Fruit fly (Drosophila melanogaster): ENCODE data around the gene SPE.

SPE gene

DNA sequence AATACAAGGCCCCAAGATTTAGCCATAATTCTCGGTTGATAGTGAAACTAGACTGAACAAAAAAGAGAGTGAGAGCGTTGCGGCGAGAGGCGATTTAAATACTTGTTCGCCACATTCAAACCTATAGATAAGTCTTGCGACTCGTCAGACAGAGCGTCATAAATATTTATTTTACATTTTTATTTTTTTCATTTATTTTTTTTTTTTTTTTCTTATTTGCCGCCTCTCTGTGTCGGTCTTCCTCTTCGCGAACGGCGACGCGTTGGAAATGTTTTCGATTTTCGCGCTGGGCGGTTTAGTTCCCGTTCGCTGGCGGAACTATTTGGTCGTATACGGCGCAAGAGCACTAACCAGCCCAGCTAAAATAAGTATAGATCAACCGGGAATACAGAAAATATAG lies 42.0 kb downstream of the SPE start (continued):
- TF ChIP-seq vri (GFP tag; optimal IDR thresholded peaks at IDR 0.05) (no peak), Sox102F (GFP tag; optimal IDR thresholded peaks at IDR 0.05) (no peak), CG10631 (GFP tag; optimal IDR thresholded peaks at IDR 0.05) (no peak), Ets21C (GFP tag; optimal IDR thresholded peaks at IDR 0.05) (no peak), CG8119 (GFP tag; IDR thresholded peaks at IDR 0.05) (peak; percentile 74; the same call in 2 of the 3 replicates), CG3032 (tag; optimal IDR thresholded peaks at IDR 0.05) (peak; percentile 27), CG1621 (tag; optimal IDR thresholded peaks at IDR 0.05) (peak; percentile 8), CG6276 (GFP tag; optimal IDR thresholded peaks at IDR 0.05) (peak; percentile 49), Eip75B (GFP tag; optimal IDR thresholded peaks at IDR 0.05) (peak; percentile 16), CG6792 (GFP tag; optimal IDR thresholded peaks at IDR 0.05) (no peak), CG10669 (GFP tag; optimal IDR thresholded peaks at IDR 0.05) (peak; percentile 44), Blimp-1 (GFP tag; optimal IDR thresholded peaks at IDR 0.05) (no peak), CG11902 (GFP tag; optimal IDR thresholded peaks at IDR 0.05) (no peak), CG6163 (GFP tag; IDR thresholded peaks at IDR 0.05) (peak; percentile 81), CG8632 (GFP tag; optimal IDR thresholded peaks at IDR 0.05) (no peak), esn (GFP tag; optimal IDR thresholded peaks at IDR 0.05) (no peak)

DNA sequence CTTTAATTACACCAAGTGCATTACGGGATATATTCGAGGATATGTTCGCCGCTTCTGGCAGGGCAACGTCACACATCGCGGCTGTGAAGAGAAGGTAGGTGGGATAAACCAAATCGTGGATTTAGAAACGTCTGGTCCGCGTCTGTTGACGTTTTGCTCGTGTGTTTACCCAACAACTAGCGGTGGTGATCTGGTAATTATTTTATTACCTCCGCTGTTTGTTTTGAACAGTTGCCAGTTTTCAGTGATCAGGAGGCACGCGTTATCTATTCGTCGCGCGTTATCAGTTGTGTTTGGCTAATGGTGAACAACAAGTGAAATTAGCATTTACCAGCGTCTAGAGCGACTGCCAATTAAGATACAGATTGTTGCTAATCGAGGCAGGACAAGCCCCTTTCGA lies 43.0 kb downstream of the SPE start:
- peak; percentile 93 for TF ChIP-seq fkh (GFP tag; optimal IDR thresholded peaks at IDR 0.05)
- TF ChIP-seq achi (GFP tag; optimal IDR thresholded peaks at IDR 0.05) = no peak
- TF ChIP-seq eg (GFP tag; IDR thresholded peaks at IDR 0.05) = 0 out of 3 replicates have a peak, but pooled peaks have one; percentile 9
- TF ChIP-seq CG31627 (GFP tag; optimal IDR thresholded peaks at IDR 0.05) = no peak

DNA sequence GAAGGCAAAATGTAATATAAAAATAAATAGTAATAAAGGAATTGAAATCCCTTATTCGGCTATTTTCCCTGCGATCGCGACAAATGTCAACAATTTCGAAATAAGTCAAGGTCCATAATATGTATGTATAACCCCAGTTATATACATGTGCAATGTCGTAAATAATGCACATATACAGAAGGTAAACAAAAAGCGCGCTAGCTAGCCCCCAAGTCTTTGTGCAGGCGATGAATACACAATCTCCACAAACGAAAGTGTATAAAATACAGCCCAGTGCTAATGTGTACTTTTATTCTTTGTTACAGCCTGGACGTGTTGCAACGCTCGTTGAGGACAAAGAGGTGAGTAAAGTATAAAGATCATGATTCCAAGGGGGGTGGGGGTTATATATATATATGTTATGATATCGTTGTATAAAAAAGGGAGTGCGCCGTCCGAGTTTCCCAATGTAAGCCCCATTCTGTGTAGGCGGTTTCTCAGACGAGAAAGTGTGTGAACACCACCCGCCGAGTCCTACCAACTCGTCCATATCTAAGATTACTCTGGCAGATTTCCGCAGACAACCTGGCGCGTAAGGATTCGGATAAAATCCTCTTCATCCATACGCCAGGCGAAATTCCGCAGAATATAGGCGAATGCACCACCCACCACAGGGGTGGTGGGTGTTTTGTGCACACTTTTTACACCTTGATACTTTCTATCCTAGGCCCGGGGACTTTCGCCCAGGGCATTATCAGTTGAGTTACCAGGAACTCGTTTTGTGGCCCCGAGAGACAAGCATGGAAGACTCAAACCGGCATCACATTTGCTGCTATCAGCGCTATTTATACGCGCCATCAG lies 43.8 kb downstream of the SPE start:
- TF ChIP-seq CG15336 (GFP tag; IDR thresholded peaks at IDR 0.05) (peak; percentile 42; the same call in 1 of the 2 replicates), Met (GFP tag; optimal IDR thresholded peaks at IDR 0.05) (no peak), CG8319 (GFP tag; optimal IDR thresholded peaks at IDR 0.05) (no peak), net (GFP tag; optimal IDR thresholded peaks at IDR 0.05) (peak; percentile 38), CG6163 (GFP tag; IDR thresholded peaks at IDR 0.05) (peak; percentile 40; the same call in 1 of the 3 replicates), Eip75B (GFP tag; optimal IDR thresholded peaks at IDR 0.05) (peak; percentile 59), CG6854 (GFP tag; optimal IDR thresholded peaks at IDR 0.05) (peak; percentile 70), svp (GFP tag) (peak; percentile 88), esn (GFP tag; optimal IDR thresholded peaks at IDR 0.05) (peak; percentile 14), CG3919 (GFP tag; optimal IDR thresholded peaks at IDR 0.05) (peak; percentile 25), acj6 (GFP tag; optimal IDR thresholded peaks at IDR 0.05) (no peak), CG10631 (GFP tag; optimal IDR thresholded peaks at IDR 0.05) (no peak), CG1621 (tag; optimal IDR thresholded peaks at IDR 0.05) (peak; percentile 91), CG34406 (GFP tag; optimal IDR thresholded peaks at IDR 0.05) (no peak), CG16779 (tag; optimal IDR thresholded peaks at IDR 0.05) (peak; percentile 41), ss (GFP tag; optimal IDR thresholded peaks at IDR 0.05) (peak; percentile 59 to 67), CG9139 (GFP tag; optimal IDR thresholded peaks at IDR 0.05) (peak; percentile 38), eg (GFP tag; IDR thresholded peaks at IDR 0.05) (no peak; the same call in 2 of the 3 replicates), CG11902 (GFP tag; optimal IDR thresholded peaks at IDR 0.05) (no peak), CG6808 (GFP tag; optimal IDR thresholded peaks at IDR 0.05) (peak; percentile 63), CG8119 (GFP tag; IDR thresholded peaks at IDR 0.05) (peak; percentile 37; the same call in 2 of the 3 replicates), Hr39 (GFP tag; optimal IDR thresholded peaks at IDR 0.05) (no peak), Sox14 (GFP tag; optimal IDR thresholded peaks at IDR 0.05) (peak; percentile 95), lz (GFP tag; optimal IDR thresholded peaks at IDR 0.05) (no peak), spab (GFP tag; optimal IDR thresholded peaks at IDR 0.05) (peak; percentile 15), Lpt (GFP tag; optimal IDR thresholded peaks at IDR 0.05) (peak; percentile 26), achi (GFP tag; optimal IDR thresholded peaks at IDR 0.05) (no peak), dac (GFP tag; optimal IDR thresholded peaks at IDR 0.05) (no peak), Blimp-1 (GFP tag; optimal IDR thresholded peaks at IDR 0.05) (peak; percentile 72), topi (GFP tag; optimal IDR thresholded peaks at IDR 0.05) (no peak), CG7368 (GFP tag; optimal IDR thresholded peaks at IDR 0.05) (no peak), Sox102F (GFP tag; optimal IDR thresholded peaks at IDR 0.05) (peak; percentile 36), CG31627 (GFP tag; optimal IDR thresholded peaks at IDR 0.05) (no peak), Gug (GFP tag; IDR thresholded peaks at IDR 0.05) (no peak), cyc (GFP tag; optimal IDR thresholded peaks at IDR 0.05) (no peak), CG6792 (GFP tag; optimal IDR thresholded peaks at IDR 0.05) (no peak), Ets21C (GFP tag; optimal IDR thresholded peaks at IDR 0.05) (no peak), CG4318 (GFP tag; optimal IDR thresholded peaks at IDR 0.05) (no peak)

Measured in whole organism, prepupa.